Worm (Caenorhabditis elegans) whole organism, L4 larva: ENCODE measurements around the gene EEED8.3.

Experiments
- T26A8.4 ChIP-seq: fragments of 200-800 bp; sonication (Bioruptor generic); IDR thresholded peaks from 2 replicates; pipeline ENCODE4 v1.3.6; 2022; ENCODE audit warnings: missing genetic modification characterization, missing compliant biosample characterization
- ceh-28 ChIP-seq: fragments of 150-350 bp; optimal IDR thresholded peaks from 2 replicates; lab custom pipeline; 2014; ENCODE audit warnings: missing biosample characterization, missing genetic modification reagents, missing genetic modification characterization
- lim-7 ChIP-seq: fragments of 200-800 bp; sonication (Bioruptor generic); IDR thresholded peaks from 2 replicates; pipeline ENCODE4 v1.3.6; 2022; ENCODE audit warnings: missing genetic modification characterization, missing compliant biosample characterization
- mdl-1 ChIP-seq, 2 experiments: fragments of 150-350 bp in 1 of 2; sonication (generic microtip) in 1 of 2; optimal IDR thresholded peaks; 2 replicates each; lab custom pipeline; 2014 to 2017; ENCODE audit warnings: missing biosample characterization in 2 of 2, missing genetic modification characterization in 2 of 2
- nhr-11 ChIP-seq: fragments of 150-350 bp; optimal IDR thresholded peaks from 2 replicates; lab custom pipeline; 2014; ENCODE audit warnings: missing biosample characterization, missing genetic modification characterization
- nhr-237 ChIP-seq: sonication (generic microtip); optimal IDR thresholded peaks from 2 replicates; lab custom pipeline; 2017; ENCODE audit warnings: missing biosample characterization, missing genetic modification characterization
- sdz-12 ChIP-seq: fragments of 200-800 bp; sonication (Bioruptor generic); optimal IDR thresholded peaks from 2 replicates; lab custom pipeline; 2018; ENCODE audit warnings: mild to moderate bottlenecking, missing genetic modification characterization, missing compliant biosample characterization

- no peak for TF ChIP-seq nhr-11
- no peak for TF ChIP-seq nhr-237 (tag; lab: Kevin White, UChicago)
- TF ChIP-seq sdz-12 (GFP tag; lab: Kevin White, UChicago): no peak
- no peak for TF ChIP-seq ceh-28 (tag; lab: Kevin White, UChicago)
- TF ChIP-seq mdl-1 (tag; optimal IDR thresholded peaks at IDR 0.05; lab: Kevin White, UChicago): no peak
- TF ChIP-seq T26A8.4: no peak
- TF ChIP-seq lim-7 (GFP tag; lab: Robert Waterston, UW): no peak
Measured at ce11 chrII:5426470-5426869, 12.4 kb downstream of the EEED8.3 start.
